Fruit fly (Drosophila melanogaster) whole organism, embryonic: ENCODE results near the gene CG43175.

Experiments used
- Atf3 ChIP-seq: fragments of 200-800 bp; sonication (Bioruptor generic); optimal IDR thresholded peaks from 3 replicates; lab custom pipeline; 2016; ENCODE audit warnings: missing biosample characterization, missing genetic modification characterization
- CG11247 ChIP-seq: fragments of 200-800 bp; sonication (Bioruptor generic); IDR thresholded peaks from 2 replicates; pipeline ENCODE4 v1.3.6; 2022; ENCODE audit warnings: missing biosample characterization, missing genetic modification characterization
- CG11456 ChIP-seq: fragments of 200-800 bp; sonication (Bioruptor generic); IDR thresholded peaks from 3 replicates; pipeline ENCODE4 v1.3.6; 2022; ENCODE audit warnings: missing biosample characterization, missing genetic modification characterization
- CG11504 ChIP-seq: fragments of 200-800 bp; sonication (Bioruptor generic); optimal IDR thresholded peaks from 3 replicates; lab custom pipeline; 2019; ENCODE audit warnings: missing biosample characterization, mild to moderate bottlenecking, missing genetic modification characterization, moderate library complexity
- CG15269 ChIP-seq: fragments of 200-800 bp; sonication (Bioruptor generic); optimal IDR thresholded peaks from 2 replicates; lab custom pipeline; 2018; ENCODE audit warnings: missing biosample characterization, mild to moderate bottlenecking, missing genetic modification characterization, moderate library complexity
- CG1529 ChIP-seq: fragments of 200-800 bp; sonication (Bioruptor generic); optimal IDR thresholded peaks from 3 replicates; lab custom pipeline; 2018; ENCODE audit warnings: missing biosample characterization, missing genetic modification characterization
- CG15479 ChIP-seq: fragments of 200-800 bp; sonication (Bioruptor generic); optimal IDR thresholded peaks from 3 replicates; lab custom pipeline; 2019; ENCODE audit warnings: missing biosample characterization, mild to moderate bottlenecking, missing genetic modification characterization, moderate library complexity
- CG1603 ChIP-seq: fragments of 200-800 bp; sonication (Bioruptor generic); optimal IDR thresholded peaks from 2 replicates; lab custom pipeline; 2019; ENCODE audit warnings: missing biosample characterization, mild to moderate bottlenecking, missing genetic modification characterization, moderate library complexity
- CG16779 ChIP-seq: fragments of 200-800 bp; sonication (Bioruptor generic); IDR thresholded peaks from 2 replicates; pipeline ENCODE4 v1.3.6; 2022; ENCODE audit warnings: missing biosample characterization, missing genetic modification characterization
- CG16863 ChIP-seq: fragments of 200-800 bp; sonication (Bioruptor generic); optimal IDR thresholded peaks from 3 replicates; lab custom pipeline; 2016; ENCODE audit warnings: missing biosample characterization, missing genetic modification characterization
- CG17385 ChIP-seq: fragments of 200-800 bp; sonication (Bioruptor generic); optimal IDR thresholded peaks from 3 replicates; lab custom pipeline; 2018; ENCODE audit warnings: missing biosample characterization, mild to moderate bottlenecking, missing genetic modification characterization
- CG2678 ChIP-seq: fragments of 200-800 bp; sonication (Bioruptor generic); optimal IDR thresholded peaks from 3 replicates; lab custom pipeline; 2019; ENCODE audit warnings: missing biosample characterization, mild to moderate bottlenecking, missing genetic modification characterization, moderate library complexity
- CG2712 ChIP-seq: fragments of 200-800 bp; optimal IDR thresholded peaks from 3 replicates; lab custom pipeline; 2019; ENCODE audit warnings: missing biosample characterization, mild to moderate bottlenecking, missing genetic modification characterization, moderate library complexity
- CG33213 ChIP-seq: fragments of 200-800 bp; sonication (Bioruptor generic); optimal IDR thresholded peaks from 3 replicates; lab custom pipeline; 2016; ENCODE audit warnings: missing biosample characterization, missing genetic modification characterization
- CG6654 ChIP-seq: fragments of 200-800 bp; sonication (Bioruptor generic); optimal IDR thresholded peaks from 2 replicates; lab custom pipeline; 2017; ENCODE audit warnings: missing biosample characterization, mild to moderate bottlenecking, missing genetic modification characterization
- CG6683 ChIP-seq: fragments of 200-800 bp; sonication (Bioruptor generic); optimal IDR thresholded peaks from 2 replicates; lab custom pipeline; 2017; ENCODE audit warnings: missing biosample characterization, mild to moderate bottlenecking, missing genetic modification characterization, missing genetic modification reagents
- CG7963 ChIP-seq: fragments of 200-800 bp; sonication (Bioruptor generic); IDR thresholded peaks from 3 replicates; pipeline ENCODE4 v1.3.6; 2022; ENCODE audit warnings: missing biosample characterization, missing genetic modification characterization; ENCODE audit not compliant: partially characterized antibody
- CG9817 ChIP-seq: fragments of 200-800 bp; sonication (Bioruptor generic); optimal IDR thresholded peaks from 2 replicates; lab custom pipeline; 2018; ENCODE audit warnings: missing biosample characterization, mild to moderate bottlenecking, missing genetic modification characterization, moderate library complexity
- D ChIP-seq, 2 experiments: fragments of 200-800 bp in 1 of 2; fragments of >200 bp in 1 of 2; sonication (Bioruptor generic) in 1 of 2; optimal IDR thresholded peaks; 2 replicates in 1 of 2; 3 replicates in 1 of 2; lab custom pipeline; 2017; ENCODE audit warnings: mild to moderate bottlenecking in 1 of 2, missing biosample characterization in 1 of 2, missing genetic modification characterization in 1 of 2, missing genetic modification reagents in 1 of 2
- Dek ChIP-seq: fragments of 200-800 bp; sonication (Bioruptor generic); optimal IDR thresholded peaks from 3 replicates; lab custom pipeline; 2019; ENCODE audit warnings: missing biosample characterization, mild to moderate bottlenecking, missing genetic modification characterization, moderate library complexity
- Elba2 ChIP-seq: fragments of 200-800 bp; sonication (Bioruptor generic); optimal IDR thresholded peaks from 3 replicates; lab custom pipeline; 2016; ENCODE audit warnings: missing biosample characterization, missing genetic modification characterization
- Gsc ChIP-seq: fragments of 200-800 bp; sonication (Bioruptor generic); IDR thresholded peaks from 2 replicates; pipeline ENCODE4 v1.3.6; 2022; ENCODE audit warnings: missing biosample characterization, missing genetic modification characterization
- Neu2 ChIP-seq: fragments of 200-800 bp; sonication (Bioruptor generic); optimal IDR thresholded peaks from 3 replicates; lab custom pipeline; 2016; ENCODE audit warnings: missing biosample characterization, missing genetic modification characterization, borderline replicate concordance
- Optix ChIP-seq: fragments of 200-800 bp; sonication (Bioruptor generic); IDR thresholded peaks from 3 replicates; pipeline ENCODE4 v1.3.6; 2022; ENCODE audit warnings: missing biosample characterization, missing genetic modification characterization
- Rx ChIP-seq: fragments of 200-800 bp; sonication (Bioruptor generic); IDR thresholded peaks from 2 replicates; pipeline ENCODE4 v1.3.6; 2022; ENCODE audit warnings: missing biosample characterization, missing genetic modification characterization
- Sin3A ChIP-seq: fragments of >200 bp; optimal IDR thresholded peaks from 2 replicates; lab custom pipeline; 2018
- Sry-β ChIP-seq: fragments of 200-800 bp; sonication (Bioruptor generic); optimal IDR thresholded peaks from 2 replicates; lab custom pipeline; 2018; ENCODE audit warnings: missing biosample characterization, mild to moderate bottlenecking, missing genetic modification characterization, moderate library complexity
- Ssrp ChIP-seq: fragments of 200-800 bp; sonication (Bioruptor generic); optimal IDR thresholded peaks from 2 replicates; lab custom pipeline; 2018; ENCODE audit warnings: missing biosample characterization, mild to moderate bottlenecking, missing genetic modification characterization, moderate library complexity
- TFAM ChIP-seq: fragments of 200-800 bp; sonication (Bioruptor generic); optimal IDR thresholded peaks from 2 replicates; lab custom pipeline; 2017; ENCODE audit warnings: missing biosample characterization, missing genetic modification characterization, inconsistent platforms
- Tbp ChIP-seq: fragments of >200 bp; optimal IDR thresholded peaks from 2 replicates; lab custom pipeline; 2018; ENCODE audit warnings: missing biosample characterization, missing genetic modification characterization
- ac ChIP-seq: fragments of 200-800 bp; sonication (Bioruptor generic); optimal IDR thresholded peaks from 3 replicates; lab custom pipeline; 2017; ENCODE audit warnings: missing biosample characterization, mild to moderate bottlenecking, missing genetic modification characterization
- bcd ChIP-seq: fragments of 200-800 bp; sonication (Bioruptor generic); optimal IDR thresholded peaks from 2 replicates; lab custom pipeline; 2017; ENCODE audit warnings: missing biosample characterization, mild to moderate bottlenecking, missing genetic modification characterization
- dmrt11E ChIP-seq: fragments of 200-800 bp; sonication (Bioruptor generic); optimal IDR thresholded peaks from 3 replicates; lab custom pipeline; 2018; ENCODE audit warnings: missing biosample characterization, mild to moderate bottlenecking, missing genetic modification characterization, moderate library complexity
- dmrt99B ChIP-seq: fragments of 200-800 bp; sonication (Bioruptor generic); optimal IDR thresholded peaks from 2 replicates; lab custom pipeline; 2018; ENCODE audit warnings: missing biosample characterization, mild to moderate bottlenecking, missing genetic modification characterization, moderate library complexity
- ems ChIP-seq: fragments of 200-800 bp; sonication (Bioruptor generic); optimal IDR thresholded peaks from 3 replicates; lab custom pipeline; 2016; ENCODE audit warnings: missing biosample characterization, missing genetic modification characterization
- gsb-n ChIP-seq: fragments of 200-800 bp; sonication (Bioruptor generic); optimal IDR thresholded peaks from 3 replicates; lab custom pipeline; 2018; ENCODE audit warnings: missing biosample characterization, mild to moderate bottlenecking, missing genetic modification characterization
- insv ChIP-seq, 2 experiments: fragments of 200-800 bp; sonication (Bioruptor generic); optimal IDR thresholded peaks; 3 replicates each; lab custom pipeline; 2016 to 2018; ENCODE audit warnings: missing biosample characterization in 2 of 2, missing genetic modification characterization in 2 of 2
- kah ChIP-seq: fragments of 200-800 bp; sonication (Bioruptor generic); optimal IDR thresholded peaks from 2 replicates; lab custom pipeline; 2018; ENCODE audit warnings: missing biosample characterization, mild to moderate bottlenecking, missing genetic modification characterization
- klu ChIP-seq: fragments of 200-800 bp; sonication (Bioruptor generic); IDR thresholded peaks from 2 replicates; pipeline ENCODE4 v1.3.6; 2022; ENCODE audit warnings: missing biosample characterization, missing genetic modification characterization
- lov ChIP-seq, 2 experiments: fragments of 200-800 bp in 1 of 2; fragments of >200 bp in 1 of 2; sonication (Bioruptor generic) in 1 of 2; IDR thresholded peaks in 1 of 2; optimal IDR thresholded peaks in 1 of 2; 2 replicates in 1 of 2; 3 replicates in 1 of 2; pipeline versions ENCODE4 v1.3.6 to Lab custom; 2017 to 2022; ENCODE audit warnings: missing biosample characterization in 1 of 2, missing genetic modification characterization in 1 of 2
- luna ChIP-seq: fragments of 200-800 bp; sonication (Bioruptor generic); optimal IDR thresholded peaks from 2 replicates; lab custom pipeline; 2016; ENCODE audit warnings: missing biosample characterization, missing genetic modification characterization
- mld ChIP-seq: fragments of 200-800 bp; sonication (Bioruptor generic); IDR thresholded peaks from 3 replicates; pipeline ENCODE4 v1.3.6; 2022; ENCODE audit warnings: missing biosample characterization, missing genetic modification characterization; ENCODE audit not compliant: partially characterized antibody
- salm ChIP-seq: fragments of 200-800 bp; sonication (Bioruptor generic); optimal IDR thresholded peaks from 2 replicates; lab custom pipeline; 2018; ENCODE audit warnings: missing biosample characterization, mild to moderate bottlenecking, missing genetic modification characterization
- sens ChIP-seq: fragments of 200-800 bp; sonication (Bioruptor generic); peaks from one replicate; lab custom pipeline; 2016; ENCODE audit warnings: missing biosample characterization, missing genetic modification characterization
- sens-2 ChIP-seq: fragments of 200-800 bp; sonication (Bioruptor generic); IDR thresholded peaks from 2 replicates; pipeline ENCODE4 v1.3.6; 2022; ENCODE audit warnings: missing biosample characterization, missing genetic modification characterization
- seq ChIP-seq: fragments of 200-800 bp; sonication (Bioruptor generic); IDR thresholded peaks from 2 replicates; pipeline ENCODE4 v1.3.6; 2022; ENCODE audit warnings: missing biosample characterization, missing genetic modification characterization
- slou ChIP-seq: fragments of 200-800 bp; sonication (Bioruptor generic); optimal IDR thresholded peaks from 3 replicates; lab custom pipeline; 2016; ENCODE audit warnings: missing biosample characterization, missing genetic modification characterization
- tx ChIP-seq: fragments of 200-800 bp; sonication (Bioruptor generic); optimal IDR thresholded peaks from 2 replicates; lab custom pipeline; 2016; ENCODE audit warnings: missing biosample characterization, missing genetic modification characterization
- zfh2 ChIP-seq: fragments of 200-800 bp; sonication (Bioruptor generic); optimal IDR thresholded peaks from 2 replicates; lab custom pipeline; 2016; ENCODE audit warnings: missing biosample characterization, missing genetic modification characterization

Gene CG43175

dm6 chr3R:17604880-17605667 is 25.4 kb upstream of the CG43175 start (continued):
- TF ChIP-seq CG16779 (GFP tag; lab: Robert Waterston, UW) (no peak), CG33213 (no peak), ems (no peak), kah (GFP tag; lab: Kevin White, UChicago) (peak; percentile 73), CG15479 (GFP tag; lab: Kevin White, UChicago) (peak; percentile 98), sens-2 (GFP tag; lab: Robert Waterston, UW) (no peak), ac (no peak), CG1603 (no peak), zfh2 (GFP tag; lab: Kevin White, UChicago) (no peak), Gsc (GFP tag; lab: Robert Waterston, UW) (no peak), Atf3 (GFP tag; lab: Kevin White, UChicago) (no peak), TFAM (GFP tag; lab: Kevin White, UChicago) (no peak), CG11504 (peak; percentile 14), CG17385 (GFP tag; lab: Kevin White, UChicago) (peak; percentile 6), tx (GFP tag; lab: Kevin White, UChicago) (no peak), Rx (no peak), klu (GFP tag; lab: Robert Waterston, UW) (0 out of 2 replicates have a peak, but pooled peaks have one; percentile 20), gsb-n (tag; lab: Kevin White, UChicago) (no peak), CG9817 (tag; lab: Kevin White, UChicago) (no peak), CG1529 (no peak), CG11247 (GFP tag; lab: Robert Waterston, UW) (no peak), Dek (tag; lab: Kevin White, UChicago) (peak; percentile 6), CG16863 (GFP tag; lab: Kevin White, UChicago) (no peak), CG6683 (peak; percentile 18), luna (GFP tag; lab: Kevin White, UChicago) (no peak), slou (GFP tag; lab: Kevin White, UChicago) (no peak), CG2678 (tag; lab: Kevin White, UChicago) (peak; percentile 53), D (optimal IDR thresholded peaks at IDR 0.05; lab: Kevin White, UChicago) (no peak), D (GFP tag; optimal IDR thresholded peaks at IDR 0.05; lab: Kevin White, UChicago) (no peak), CG15269 (tag; lab: Kevin White, UChicago) (peak; percentile 6), CG6654 (no peak), dmrt11E (tag; lab: Kevin White, UChicago) (peak; percentile 22), Sin3A (lab: Kevin White, UChicago) (no peak), insv (GFP tag; optimal IDR thresholded peaks at IDR 0.05; lab: Kevin White, UChicago) (peak in 1 of 2 experiments; percentile 22), Neu2 (GFP tag; lab: Kevin White, UChicago) (no peak), CG7963 (GFP tag; lab: Robert Waterston, UW) (no peak), bcd (no peak), mld (GFP tag; lab: Robert Waterston, UW) (no peak), Elba2 (GFP tag; lab: Kevin White, UChicago) (no peak), Ssrp (tag; lab: Kevin White, UChicago) (no peak), dmrt99B (tag; lab: Kevin White, UChicago) (no peak), lov (optimal IDR thresholded peaks at IDR 0.05; lab: Kevin White, UChicago) (no peak), lov (GFP tag; IDR thresholded peaks at IDR 0.05; lab: Robert Waterston, UW) (0 out of 3 replicates have a peak, but pooled peaks have one; percentile 24), seq (GFP tag; lab: Robert Waterston, UW) (0 out of 2 replicates have a peak, but pooled peaks have one; percentile 22), CG2712 (peak; percentile 3), sens (GFP tag; lab: Kevin White, UChicago) (peak; percentile 78), CG11456 (no peak), Optix (GFP tag; lab: Robert Waterston, UW) (no peak), salm (tag; lab: Kevin White, UChicago) (no peak), Sry-β (GFP tag; lab: Kevin White, UChicago) (peak; percentile 94), Tbp (GFP tag; lab: Kevin White, UChicago) (peak; percentile 38)
